Worm (Caenorhabditis elegans) whole organism, L4 larva: ENCODE data around the gene gur-3.

Source experiments
- F44E2.7 ChIP-seq: fragments of 200-800 bp; sonication (Bioruptor generic); IDR thresholded peaks from 2 replicates; pipeline ENCODE4 v2.1.2; 2022; ENCODE audit warnings: missing genetic modification characterization, missing compliant biosample characterization
- Y105C5A.15 ChIP-seq: fragments of 200-800 bp; sonication (Bioruptor generic); IDR thresholded peaks from 2 replicates; pipeline ENCODE4 v1.3.6; 2022; ENCODE audit warnings: missing genetic modification characterization, missing compliant biosample characterization
- ZK337.2 ChIP-seq: fragments of 200-800 bp; sonication (Bioruptor generic); IDR thresholded peaks from 2 replicates; pipeline ENCODE4 v1.3.6; 2022; ENCODE audit warnings: missing genetic modification reagents, missing genetic modification characterization, missing compliant biosample characterization
- ZK546.5 ChIP-seq, 2 experiments: sonication (generic microtip); optimal IDR thresholded peaks; 2 replicates each; lab custom pipeline; 2017; ENCODE audit warnings: missing biosample characterization in 2 of 2, missing genetic modification characterization in 2 of 2
- aha-1 ChIP-seq: fragments of 150-350 bp; peaks from one replicate; lab custom pipeline; 2014; ENCODE audit warnings: missing biosample characterization, missing genetic modification characterization
- aly-2 ChIP-seq: sonication (generic microtip); optimal IDR thresholded peaks from 2 replicates; lab custom pipeline; 2018; ENCODE audit warnings: missing biosample characterization, missing genetic modification characterization
- ceh-28 ChIP-seq: fragments of 150-350 bp; optimal IDR thresholded peaks from 2 replicates; lab custom pipeline; 2014; ENCODE audit warnings: missing biosample characterization, missing genetic modification reagents, missing genetic modification characterization
- ceh-44 ChIP-seq: fragments of 200-800 bp; sonication (Bioruptor generic); IDR thresholded peaks from 2 replicates; pipeline ENCODE4 v1.3.6; 2022; ENCODE audit warnings: missing genetic modification reagents, missing genetic modification characterization, missing compliant biosample characterization
- ceh-82 ChIP-seq: sonication (generic microtip); optimal IDR thresholded peaks from 2 replicates; lab custom pipeline; 2017; ENCODE audit warnings: missing biosample characterization, missing genetic modification characterization
- daf-16 ChIP-seq, 3 experiments: sonication (generic microtip); optimal IDR thresholded peaks; 2 replicates each; lab custom pipeline; 2016 to 2017; ENCODE audit warnings: missing genetic modification characterization in 3 of 3, missing genetic modification reagents in 3 of 3, mild to moderate bottlenecking in 2 of 3, missing compliant biosample characterization in 2 of 3, missing biosample characterization in 1 of 3, moderate library complexity in 1 of 3
- daf-19 ChIP-seq: fragments of 200-800 bp; sonication (Bioruptor generic); conservative IDR thresholded peaks from 2 replicates; pipeline ENCODE4 v1.3.6; 2022; ENCODE audit warnings: missing genetic modification characterization, missing compliant biosample characterization
- daf-8 ChIP-seq: fragments of 200-800 bp; sonication (Bioruptor generic); IDR thresholded peaks from 2 replicates; pipeline ENCODE4 v1.3.6; 2022; ENCODE audit warnings: missing genetic modification characterization, missing compliant biosample characterization
- dpl-1 ChIP-seq: fragments of 150-350 bp; optimal IDR thresholded peaks from 2 replicates; lab custom pipeline; 2014; ENCODE audit warnings: missing biosample characterization, missing genetic modification reagents, missing genetic modification characterization
- dve-1 ChIP-seq: sonication (generic microtip); optimal IDR thresholded peaks from 2 replicates; lab custom pipeline; 2017; ENCODE audit warnings: antibody characterized with exemption, mild to moderate bottlenecking, missing genetic modification characterization, missing compliant biosample characterization; ENCODE audit not compliant: insufficient read depth
- egl-27 ChIP-seq: sonication (generic microtip); optimal IDR thresholded peaks from 3 replicates; lab custom pipeline; 2017; ENCODE audit warnings: missing biosample characterization, missing genetic modification reagents, missing genetic modification characterization
- egl-43 ChIP-seq: fragments of 200-800 bp; sonication (Bioruptor generic); IDR thresholded peaks from 2 replicates; pipeline ENCODE4 v1.3.6; 2022; ENCODE audit warnings: missing genetic modification reagents, missing genetic modification characterization, missing compliant biosample characterization
- lin-1 ChIP-seq: fragments of 200-800 bp; sonication (Bioruptor generic); IDR thresholded peaks from 2 replicates; pipeline ENCODE4 v1.3.6; 2022; ENCODE audit warnings: missing genetic modification reagents, missing genetic modification characterization, missing compliant biosample characterization
- lin-13 ChIP-seq: fragments of 150-350 bp; optimal IDR thresholded peaks from 2 replicates; lab custom pipeline; 2014; ENCODE audit warnings: missing biosample characterization, missing genetic modification reagents, missing genetic modification characterization
- lsy-2 ChIP-seq, 2 experiments: fragments of 150-350 bp in 1 of 2; sonication (generic microtip) in 1 of 2; optimal IDR thresholded peaks; 2 replicates each; lab custom pipeline; 2014 to 2017; ENCODE audit warnings: missing biosample characterization in 2 of 2, missing genetic modification characterization in 2 of 2
- madf-5 ChIP-seq, 2 experiments: fragments of 200-800 bp; sonication (Bioruptor generic); IDR thresholded peaks; 2 replicates each; pipeline ENCODE4 v1.3.6; 2022; ENCODE audit warnings: missing compliant biosample characterization in 2 of 2, missing genetic modification characterization in 2 of 2
- mdl-1 ChIP-seq, 2 experiments: fragments of 150-350 bp in 1 of 2; sonication (generic microtip) in 1 of 2; optimal IDR thresholded peaks; 2 replicates each; lab custom pipeline; 2014 to 2017; ENCODE audit warnings: missing biosample characterization in 2 of 2, missing genetic modification characterization in 2 of 2
- mep-1 ChIP-seq: fragments of 150-350 bp; sonication (generic microtip); optimal IDR thresholded peaks from 3 replicates; lab custom pipeline; 2014; ENCODE audit warnings: missing biosample characterization, missing genetic modification characterization
- nhr-102 ChIP-seq: sonication (generic microtip); optimal IDR thresholded peaks from 2 replicates; lab custom pipeline; 2016; ENCODE audit warnings: mild to moderate bottlenecking, missing genetic modification characterization, moderate library complexity, missing compliant biosample characterization
- nhr-11 ChIP-seq: fragments of 150-350 bp; optimal IDR thresholded peaks from 2 replicates; lab custom pipeline; 2014; ENCODE audit warnings: missing biosample characterization, missing genetic modification characterization
- nhr-111 ChIP-seq: fragments of 200-800 bp; sonication (Bioruptor generic); optimal IDR thresholded peaks from 2 replicates; lab custom pipeline; 2018; ENCODE audit warnings: mild to moderate bottlenecking, missing genetic modification characterization, missing compliant biosample characterization
- nhr-237 ChIP-seq: sonication (generic microtip); optimal IDR thresholded peaks from 2 replicates; lab custom pipeline; 2017; ENCODE audit warnings: missing biosample characterization, missing genetic modification characterization
- nhr-77 ChIP-seq: fragments of 150-350 bp; optimal IDR thresholded peaks from 2 replicates; lab custom pipeline; 2014; ENCODE audit warnings: missing biosample characterization, missing genetic modification characterization
- pqm-1 ChIP-seq: sonication (generic microtip); optimal IDR thresholded peaks from 2 replicates; lab custom pipeline; 2017; ENCODE audit warnings: missing biosample characterization, missing genetic modification characterization
- sdz-12 ChIP-seq: fragments of 200-800 bp; sonication (Bioruptor generic); optimal IDR thresholded peaks from 2 replicates; lab custom pipeline; 2018; ENCODE audit warnings: mild to moderate bottlenecking, missing genetic modification characterization, missing compliant biosample characterization
- skn-1 ChIP-seq: fragments of 150-350 bp; optimal IDR thresholded peaks from 2 replicates; lab custom pipeline; 2014; ENCODE audit warnings: missing biosample characterization, missing genetic modification characterization
- spr-1 ChIP-seq: sonication (generic microtip); optimal IDR thresholded peaks from 2 replicates; lab custom pipeline; 2016; ENCODE audit warnings: mild to moderate bottlenecking, missing genetic modification characterization, missing compliant biosample characterization
- spr-3 ChIP-seq: fragments of 200-800 bp; sonication (Bioruptor generic); optimal IDR thresholded peaks from 2 replicates; lab custom pipeline; 2018; ENCODE audit warnings: mild to moderate bottlenecking, missing genetic modification characterization, missing compliant biosample characterization
- tag-97 ChIP-seq: fragments of 200-800 bp; sonication (Bioruptor generic); IDR thresholded peaks from 2 replicates; pipeline ENCODE4 v1.3.6; 2022; ENCODE audit warnings: missing genetic modification characterization, missing compliant biosample characterization
- tra-1 ChIP-seq: fragments of 200-800 bp; sonication (Bioruptor generic); IDR thresholded peaks from 2 replicates; pipeline ENCODE4 v1.3.6; 2022; ENCODE audit warnings: missing genetic modification reagents, missing genetic modification characterization, missing compliant biosample characterization
- unc-62 ChIP-seq, 3 experiments: fragments of 150-350 bp in 1 of 3; sonication (generic microtip); optimal IDR thresholded peaks in 2 of 3; peaks in 1 of 3; 1 replicate in 1 of 3; 2 replicates in 2 of 3; lab custom pipeline; 2014 to 2017; ENCODE audit warnings: missing biosample characterization in 3 of 3, missing genetic modification characterization in 3 of 3, missing genetic modification reagents in 3 of 3, missing genotype in 1 of 3
- zfp-2 ChIP-seq: sonication (generic microtip); optimal IDR thresholded peaks from 2 replicates; lab custom pipeline; 2016; ENCODE audit warnings: mild to moderate bottlenecking, missing genetic modification characterization, missing compliant biosample characterization
- zfp-3 ChIP-seq: fragments of 200-800 bp; sonication (Bioruptor generic); conservative IDR thresholded peaks from 2 replicates; pipeline ENCODE4 v1.3.6; 2022; ENCODE audit warnings: missing genetic modification reagents, missing genetic modification characterization, missing compliant biosample characterization
- zip-2 ChIP-seq: fragments of 150-350 bp; optimal IDR thresholded peaks from 2 replicates; lab custom pipeline; 2014; ENCODE audit warnings: missing biosample characterization, missing genetic modification characterization
- ztf-7 ChIP-seq: fragments of 150-350 bp; optimal IDR thresholded peaks from 2 replicates; lab custom pipeline; 2014; ENCODE audit warnings: missing biosample characterization, missing genetic modification characterization

The gur-3 gene

ce11 chrX:10443836-10444235, 37.7 kb upstream of the gur-3 start, which contains the start of gene C39B10.3:
Gene C39B10.3, plus strand, starts transcription at chrX:10444136.
- TF ChIP-seq ceh-82 (tag; lab: Kevin White, UChicago), result no peak
- TF ChIP-seq spr-1 (tag; lab: Kevin White, UChicago), result no peak
- TF ChIP-seq zip-2 (tag; lab: Kevin White, UChicago), result no peak
- TF ChIP-seq ztf-7 (tag; lab: Kevin White, UChicago), result no peak
- TF ChIP-seq ZK546.5 (tag; optimal IDR thresholded peaks at IDR 0.05; lab: Kevin White, UChicago), result no peak
- no peak for TF ChIP-seq nhr-11 (tag; lab: Kevin White, UChicago)
- TF ChIP-seq nhr-111 (GFP tag; lab: Kevin White, UChicago), result no peak
- no peak for TF ChIP-seq sdz-12 (GFP tag; lab: Kevin White, UChicago)
- TF ChIP-seq egl-43 (GFP tag; lab: Robert Waterston, UW), result no peak
- no peak for TF ChIP-seq zfp-2 (tag; lab: Kevin White, UChicago)
- no peak for TF ChIP-seq skn-1 (tag; lab: Kevin White, UChicago)
- TF ChIP-seq spr-3 (GFP tag; lab: Kevin White, UChicago), result no peak
- no peak for TF ChIP-seq mdl-1 (tag; optimal IDR thresholded peaks at IDR 0.05; lab: Kevin White, UChicago)
- no peak for TF ChIP-seq ZK337.2 (GFP tag; lab: Robert Waterston, UW)
- TF ChIP-seq nhr-102 (tag; lab: Kevin White, UChicago), result no peak
- no peak for TF ChIP-seq zfp-3 (GFP tag; lab: Robert Waterston, UW)
- TF ChIP-seq aly-2 (tag; lab: Kevin White, UChicago), result no peak
- TF ChIP-seq daf-16 (GFP tag; optimal IDR thresholded peaks at IDR 0.05; lab: Kevin White, UChicago), result no peak
- TF ChIP-seq daf-16 (tag; optimal IDR thresholded peaks at IDR 0.05; lab: Kevin White, UChicago), result no peak
- no peak for TF ChIP-seq tag-97 (GFP tag; lab: Robert Waterston, UW)
- TF ChIP-seq egl-27 (tag; lab: Kevin White, UChicago), result no peak

DNA sequence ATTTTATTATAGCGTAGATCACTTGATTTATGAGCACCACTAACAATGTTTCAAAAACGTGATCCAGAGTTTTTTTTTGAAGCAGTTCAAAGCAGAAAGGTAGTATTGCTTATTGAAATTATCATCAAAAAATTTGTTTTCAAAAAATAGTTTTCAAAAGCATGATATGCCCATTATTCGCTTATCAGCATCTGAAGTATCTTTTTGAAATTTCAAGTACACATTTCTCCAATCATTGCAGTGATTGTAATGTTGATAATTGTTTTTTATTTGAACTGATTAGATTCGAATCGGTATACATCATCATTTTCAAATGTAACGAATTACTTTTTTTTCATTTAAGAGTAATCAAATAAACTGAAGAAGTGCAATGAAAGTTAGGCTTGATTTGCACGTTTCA, 34.7 kb upstream of the gur-3 start:
- peak in 1 of 2 experiments; percentile 32 for TF ChIP-seq unc-62 (GFP tag; optimal IDR thresholded peaks at IDR 0.05 in 1 of 2; lab: Kevin White, UChicago)
- no peak for TF ChIP-seq unc-62 (tag; optimal IDR thresholded peaks at IDR 0.05; lab: Kevin White, UChicago)
- no peak for TF ChIP-seq nhr-11 (tag; lab: Kevin White, UChicago)
- no peak for TF ChIP-seq daf-19 (GFP tag; lab: Robert Waterston, UW)
- TF ChIP-seq aly-2 (tag; lab: Kevin White, UChicago), result no peak
- TF ChIP-seq ceh-28 (tag; lab: Kevin White, UChicago), result no peak
- no peak for TF ChIP-seq nhr-237
- no peak for TF ChIP-seq Y105C5A.15 (GFP tag; lab: Robert Waterston, UW)
- TF ChIP-seq tra-1 (GFP tag; lab: Robert Waterston, UW), result no peak
- no peak for TF ChIP-seq lin-1
- TF ChIP-seq mdl-1 (tag; optimal IDR thresholded peaks at IDR 0.05; lab: Kevin White, UChicago), result no peak
- no peak for TF ChIP-seq dpl-1 (GFP tag; lab: Kevin White, UChicago)
- TF ChIP-seq mep-1 (tag; lab: Kevin White, UChicago), result no peak
- TF ChIP-seq lin-13 (GFP tag; lab: Kevin White, UChicago), result no peak
- TF ChIP-seq nhr-77 (tag; lab: Kevin White, UChicago), result no peak
- no peak for TF ChIP-seq daf-8 (GFP tag; lab: Robert Waterston, UW)
- TF ChIP-seq pqm-1, result peak; percentile 52
- TF ChIP-seq dve-1 (tag; lab: Kevin White, UChicago), result peak; percentile 41
- TF ChIP-seq ceh-44, result no peak
- TF ChIP-seq aha-1, result peak; percentile 40
- no peak for TF ChIP-seq madf-5 (GFP tag; IDR thresholded peaks at IDR 0.05; lab: Robert Waterston, UW)
- TF ChIP-seq nhr-111 (GFP tag; lab: Kevin White, UChicago), result no peak
- no peak for TF ChIP-seq lsy-2 (tag; optimal IDR thresholded peaks at IDR 0.05; lab: Kevin White, UChicago)
- no peak for TF ChIP-seq F44E2.7 (GFP tag; lab: Robert Waterston, UW)
